Worm (Caenorhabditis elegans) whole organism, L2 larva: ENCODE results near the gene ugt-12.

Experiments used
- R02D3.7 ChIP-seq: fragments of 150-350 bp; optimal IDR thresholded peaks from 2 replicates; lab custom pipeline; 2014; ENCODE audit warnings: missing biosample characterization, missing genetic modification characterization
- alr-1 ChIP-seq: fragments of 150-350 bp; optimal IDR thresholded peaks from 2 replicates; lab custom pipeline; 2014; ENCODE audit warnings: missing biosample characterization, missing genetic modification characterization
- aly-2 ChIP-seq: fragments of 150-350 bp; optimal IDR thresholded peaks from 2 replicates; lab custom pipeline; 2014; ENCODE audit warnings: missing biosample characterization, missing genetic modification characterization
- ama-1 ChIP-seq: fragments of 150-350 bp; optimal IDR thresholded peaks from 2 replicates; lab custom pipeline; 2018; ENCODE audit warnings: inconsistent platforms
- crh-2 ChIP-seq: sonication (generic microtip); optimal IDR thresholded peaks from 2 replicates; lab custom pipeline; 2017; ENCODE audit warnings: missing biosample characterization, missing genetic modification characterization
- elt-1 ChIP-seq: fragments of 150-350 bp; optimal IDR thresholded peaks from 2 replicates; lab custom pipeline; 2014; ENCODE audit warnings: missing biosample characterization, missing genetic modification characterization
- elt-3 ChIP-seq: sonication (generic microtip); optimal IDR thresholded peaks from 2 replicates; lab custom pipeline; 2017; ENCODE audit warnings: missing biosample characterization, missing genetic modification characterization
- fos-1 ChIP-seq: fragments of 150-350 bp; optimal IDR thresholded peaks from 2 replicates; lab custom pipeline; 2014; ENCODE audit warnings: missing biosample characterization, missing genetic modification characterization
- gmeb-1 ChIP-seq: fragments of 150-350 bp; optimal IDR thresholded peaks from 2 replicates; lab custom pipeline; 2014; ENCODE audit warnings: missing biosample characterization, missing genetic modification characterization
- lin-39 ChIP-seq: fragments of 150-350 bp; optimal IDR thresholded peaks from 2 replicates; lab custom pipeline; 2014; ENCODE audit warnings: missing biosample characterization, missing genetic modification reagents, missing genetic modification characterization
- lsy-2 ChIP-seq, 2 experiments: fragments of 150-350 bp in 1 of 2; sonication (generic microtip) in 1 of 2; optimal IDR thresholded peaks; 2 replicates each; lab custom pipeline; 2014 to 2017; ENCODE audit warnings: missing biosample characterization in 2 of 2, missing genetic modification characterization in 2 of 2
- mab-5 ChIP-seq: fragments of 150-350 bp; optimal IDR thresholded peaks from 2 replicates; lab custom pipeline; 2014; ENCODE audit warnings: missing biosample characterization, missing genetic modification characterization
- nhr-11 ChIP-seq: fragments of 150-350 bp; optimal IDR thresholded peaks from 2 replicates; lab custom pipeline; 2014; ENCODE audit warnings: missing biosample characterization, missing genetic modification characterization
- nhr-129 ChIP-seq: fragments of 150-350 bp; optimal IDR thresholded peaks from 2 replicates; lab custom pipeline; 2014; ENCODE audit warnings: missing biosample characterization, missing genetic modification characterization
- nhr-21 ChIP-seq: fragments of 150-350 bp; optimal IDR thresholded peaks from 2 replicates; lab custom pipeline; 2014; ENCODE audit warnings: missing biosample characterization, missing genetic modification characterization
- nhr-23 ChIP-seq: fragments of 150-350 bp; optimal IDR thresholded peaks from 2 replicates; lab custom pipeline; 2014; ENCODE audit warnings: missing biosample characterization, missing genetic modification reagents, missing genetic modification characterization
- nhr-25 ChIP-seq: fragments of 150-350 bp; sonication (generic microtip); optimal IDR thresholded peaks from 3 replicates; lab custom pipeline; 2014; ENCODE audit warnings: missing biosample characterization, missing genetic modification characterization
- nhr-6 ChIP-seq: fragments of 150-350 bp; optimal IDR thresholded peaks from 2 replicates; lab custom pipeline; 2014; ENCODE audit warnings: missing biosample characterization, missing genetic modification characterization
- nhr-77 ChIP-seq: fragments of 150-350 bp; optimal IDR thresholded peaks from 2 replicates; lab custom pipeline; 2014; ENCODE audit warnings: missing biosample characterization, missing genetic modification characterization
- peb-1 ChIP-seq: fragments of 150-350 bp; optimal IDR thresholded peaks from 2 replicates; lab custom pipeline; 2014; ENCODE audit warnings: missing biosample characterization, missing genetic modification characterization
- sma-3 ChIP-seq: sonication (generic microtip); optimal IDR thresholded peaks from 2 replicates; lab custom pipeline; 2016; ENCODE audit warnings: missing genetic modification reagents, missing genetic modification characterization, missing compliant biosample characterization
- sma-9 ChIP-seq, 2 experiments: fragments of 150-350 bp in 1 of 2; sonication (generic microtip) in 1 of 2; optimal IDR thresholded peaks; 2 replicates each; lab custom pipeline; 2014 to 2016; ENCODE audit warnings: missing genetic modification characterization in 2 of 2, mild to moderate bottlenecking in 1 of 2, missing biosample characterization in 1 of 2, missing compliant biosample characterization in 1 of 2, missing genetic modification reagents in 1 of 2, moderate library complexity in 1 of 2
- snpc-4 ChIP-seq: fragments of 150-350 bp; optimal IDR thresholded peaks from 2 replicates; lab custom pipeline; 2014; ENCODE audit warnings: missing biosample characterization, missing genetic modification characterization
- unc-55 ChIP-seq: fragments of 150-350 bp; sonication (generic microtip); optimal IDR thresholded peaks from 3 replicates; lab custom pipeline; 2014; ENCODE audit warnings: missing biosample characterization, missing genetic modification reagents, missing genetic modification characterization
- unc-62 ChIP-seq: fragments of 150-350 bp; optimal IDR thresholded peaks from 2 replicates; lab custom pipeline; 2014; ENCODE audit warnings: missing biosample characterization, missing genetic modification reagents, missing genetic modification characterization

Gene ugt-12

DNA sequence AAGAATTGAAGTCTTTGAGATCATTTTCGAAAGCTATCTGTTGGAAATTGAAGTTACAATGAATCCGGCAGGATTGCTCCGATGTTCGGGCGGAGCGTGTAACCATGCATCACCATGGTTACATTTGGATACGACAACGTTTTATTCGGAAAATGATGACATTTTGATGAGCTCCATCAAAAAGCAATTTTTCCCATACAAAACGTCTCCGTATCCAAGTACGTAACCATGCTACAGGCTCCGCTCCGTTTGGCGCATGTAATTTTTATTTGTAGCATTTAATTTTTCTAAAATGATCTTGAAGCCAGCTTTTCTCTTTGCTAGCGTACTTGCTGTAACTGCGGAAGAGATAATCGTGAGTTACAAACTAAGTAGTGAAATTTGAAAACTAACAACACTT is 46.9 kb downstream of the ugt-12 start, which contains the start of the genes cwp-2 and cwp-3:
Gene cwp-2, minus strand, starts transcription at position 101 of the 400 bp plus-strand sequence.
Gene cwp-3, plus strand, starts transcription at position 293 of the 400 bp plus-strand sequence.
- TF ChIP-seq fos-1: no peak
- TF ChIP-seq peb-1: no peak
- no peak for TF ChIP-seq aly-2 (tag; lab: Kevin White, UChicago)
- TF ChIP-seq ama-1 (lab: Kevin White, UChicago): no peak
- TF ChIP-seq elt-1 (tag; lab: Kevin White, UChicago): no peak
- no peak for TF ChIP-seq nhr-21 (tag; lab: Kevin White, UChicago)
- no peak for TF ChIP-seq mab-5 (tag; lab: Kevin White, UChicago)
- TF ChIP-seq nhr-129 (tag; lab: Kevin White, UChicago): no peak
- no peak for TF ChIP-seq nhr-77 (tag; lab: Kevin White, UChicago)
- no peak for TF ChIP-seq sma-9 (GFP tag; optimal IDR thresholded peaks at IDR 0.05; lab: Kevin White, UChicago)
- TF ChIP-seq sma-9 (tag; optimal IDR thresholded peaks at IDR 0.05; lab: Kevin White, UChicago): no peak
- no peak for TF ChIP-seq nhr-11 (tag; lab: Kevin White, UChicago)
- no peak for TF ChIP-seq alr-1 (tag; lab: Kevin White, UChicago)
- no peak for TF ChIP-seq nhr-25 (tag; lab: Kevin White, UChicago)
- no peak for TF ChIP-seq R02D3.7 (tag; lab: Kevin White, UChicago)
- TF ChIP-seq unc-55 (GFP tag; lab: Kevin White, UChicago): no peak
- TF ChIP-seq lsy-2 (tag; optimal IDR thresholded peaks at IDR 0.05; lab: Kevin White, UChicago): no peak
- no peak for TF ChIP-seq crh-2
- TF ChIP-seq nhr-23 (tag; lab: Kevin White, UChicago): no peak
- TF ChIP-seq elt-3 (tag; lab: Kevin White, UChicago): no peak

DNA sequence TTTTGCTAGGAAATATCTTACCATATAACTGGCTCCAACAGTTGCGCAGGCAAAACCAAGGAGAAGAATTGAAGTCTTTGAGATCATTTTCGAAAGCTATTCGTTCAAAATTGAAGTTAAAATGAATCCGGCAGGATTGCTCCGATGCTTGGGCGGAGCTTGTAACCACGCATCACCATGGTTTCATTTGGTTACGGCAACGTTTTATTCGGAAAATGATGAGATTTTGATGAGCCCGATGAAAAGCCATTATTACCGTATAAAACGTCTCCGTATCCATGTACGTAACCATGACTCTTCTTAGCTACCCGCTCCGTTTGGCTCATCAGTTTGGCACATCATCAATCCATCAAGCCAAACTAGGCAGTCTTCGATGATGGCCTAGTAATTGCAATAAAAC is 48.2 kb downstream of the ugt-12 start, which contains the start of gene cwp-1:
Gene cwp-1, minus strand, starts transcription at position 101 of the 400 bp plus-strand sequence.
- TF ChIP-seq gmeb-1 (tag; lab: Kevin White, UChicago): no peak
- no peak for TF ChIP-seq unc-62 (GFP tag; lab: Kevin White, UChicago)
- no peak for TF ChIP-seq sma-3
- no peak for TF ChIP-seq nhr-129 (tag; lab: Kevin White, UChicago)

DNA sequence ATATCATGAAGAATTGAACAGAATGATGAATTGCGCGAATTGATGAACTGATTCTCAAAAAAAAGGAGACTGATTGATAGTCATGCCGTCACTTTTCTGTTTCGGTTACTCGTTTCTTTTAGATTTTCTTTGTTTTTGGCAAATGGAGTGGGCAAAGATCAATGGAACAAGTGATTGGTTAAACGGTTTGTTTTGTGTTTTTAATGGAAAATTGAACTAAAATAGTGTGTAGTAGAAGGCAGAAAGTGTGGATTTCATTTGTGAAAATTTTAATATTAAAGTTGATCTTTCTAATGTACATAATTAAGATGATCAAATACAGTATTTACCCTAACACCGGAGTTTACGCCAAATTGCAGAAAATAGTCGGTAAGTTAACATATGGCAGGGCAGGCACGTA is 49.5 kb downstream of the ugt-12 start, which contains the start of gene nas-9:
Gene nas-9, minus strand, starts transcription at position 101 of the 400 bp plus-strand sequence.
- TF ChIP-seq lin-39 (tag; lab: Kevin White, UChicago) (no peak), nhr-6 (tag; lab: Kevin White, UChicago) (no peak), snpc-4 (no peak)
